Worm (Caenorhabditis elegans): Measurements from ENCODE around the gene F56F11.4.

DNA sequence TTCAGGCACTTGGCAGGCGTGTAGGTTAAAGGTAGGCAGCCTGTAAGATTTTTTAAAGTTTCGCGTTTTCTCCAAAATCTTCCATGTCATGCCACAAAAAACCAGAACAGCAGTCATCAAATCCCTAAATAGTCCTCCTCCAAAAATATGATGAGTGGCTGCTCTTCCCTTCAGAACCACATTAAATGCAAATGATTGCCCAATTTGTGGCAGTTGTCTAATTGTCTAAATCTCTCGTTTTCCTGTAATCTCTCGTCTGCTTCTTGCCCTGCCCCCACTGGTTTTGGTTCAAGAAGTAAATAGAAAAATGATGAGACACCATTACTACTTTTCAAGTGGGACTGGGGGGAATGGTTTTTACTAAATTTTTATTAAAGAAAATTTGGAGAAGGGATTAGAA, 48.1 kb downstream of the F56F11.4 start:
- TF ChIP-seq him-1 (tag; optimal IDR thresholded peaks at IDR 0.05) (no peak), dao-5 (tag; optimal IDR thresholded peaks at IDR 0.05) (no peak)

Measured in whole organism, L4/young adult.